Worm (Caenorhabditis elegans) whole organism, L4 larva: ENCODE data around the gene C45B2.2.

Source experiments
- F26F4.8 ChIP-seq: fragments of 200-800 bp; sonication (Bioruptor generic); conservative IDR thresholded peaks from 2 replicates; pipeline ENCODE4 v1.3.6; 2022; ENCODE audit warnings: missing genetic modification characterization, missing compliant biosample characterization
- F44E2.7 ChIP-seq: fragments of 200-800 bp; sonication (Bioruptor generic); IDR thresholded peaks from 2 replicates; pipeline ENCODE4 v2.1.2; 2022; ENCODE audit warnings: missing genetic modification characterization, missing compliant biosample characterization
- Y75B8A.6 ChIP-seq: fragments of 200-800 bp; sonication (Bioruptor generic); IDR thresholded peaks from 2 replicates; pipeline ENCODE4 v1.3.6; 2022; ENCODE audit warnings: missing genetic modification reagents, missing genetic modification characterization, missing compliant biosample characterization
- ZK337.2 ChIP-seq: fragments of 200-800 bp; sonication (Bioruptor generic); IDR thresholded peaks from 2 replicates; pipeline ENCODE4 v1.3.6; 2022; ENCODE audit warnings: missing genetic modification reagents, missing genetic modification characterization, missing compliant biosample characterization
- aha-1 ChIP-seq: fragments of 150-350 bp; peaks from one replicate; lab custom pipeline; 2014; ENCODE audit warnings: missing biosample characterization, missing genetic modification characterization
- ama-1 ChIP-seq: fragments of 150-350 bp; optimal IDR thresholded peaks from 2 replicates; lab custom pipeline; 2014; ENCODE audit warnings: inconsistent platforms, mixed read lengths
- arid-1 ChIP-seq: fragments of 200-800 bp; sonication (Bioruptor generic); conservative IDR thresholded peaks from 2 replicates; pipeline ENCODE4 v1.3.6; 2022; ENCODE audit warnings: missing genetic modification reagents, missing genetic modification characterization, missing compliant biosample characterization
- ceh-44 ChIP-seq: fragments of 200-800 bp; sonication (Bioruptor generic); IDR thresholded peaks from 2 replicates; pipeline ENCODE4 v1.3.6; 2022; ENCODE audit warnings: missing genetic modification reagents, missing genetic modification characterization, missing compliant biosample characterization
- ceh-82 ChIP-seq: sonication (generic microtip); optimal IDR thresholded peaks from 2 replicates; lab custom pipeline; 2017; ENCODE audit warnings: missing biosample characterization, missing genetic modification characterization
- ces-1 ChIP-seq: fragments of 150-350 bp; sonication (generic microtip); optimal IDR thresholded peaks from 4 replicates; lab custom pipeline; 2014; ENCODE audit warnings: missing biosample characterization, missing genetic modification reagents, missing genetic modification characterization
- cey-2 ChIP-seq: sonication (generic microtip); optimal IDR thresholded peaks from 3 replicates; lab custom pipeline; 2017; ENCODE audit warnings: missing genetic modification characterization, mild to moderate bottlenecking, missing compliant biosample characterization, antibody characterized with exemption, borderline replicate concordance; ENCODE audit not compliant: insufficient read depth
- daf-16 ChIP-seq, 3 experiments: sonication (generic microtip); optimal IDR thresholded peaks; 2 replicates each; lab custom pipeline; 2016 to 2017; ENCODE audit warnings: missing genetic modification characterization in 3 of 3, missing genetic modification reagents in 3 of 3, mild to moderate bottlenecking in 2 of 3, missing compliant biosample characterization in 2 of 3, missing biosample characterization in 1 of 3, moderate library complexity in 1 of 3
- dmd-6 ChIP-seq: fragments of 200-800 bp; sonication (Bioruptor generic); IDR thresholded peaks from 2 replicates; pipeline ENCODE4 v1.3.6; 2022; ENCODE audit warnings: missing genetic modification reagents, missing genetic modification characterization, missing compliant biosample characterization
- dpl-1 ChIP-seq: fragments of 150-350 bp; optimal IDR thresholded peaks from 2 replicates; lab custom pipeline; 2014; ENCODE audit warnings: missing biosample characterization, missing genetic modification reagents, missing genetic modification characterization
- dve-1 ChIP-seq: sonication (generic microtip); optimal IDR thresholded peaks from 2 replicates; lab custom pipeline; 2017; ENCODE audit warnings: antibody characterized with exemption, mild to moderate bottlenecking, missing genetic modification characterization, missing compliant biosample characterization; ENCODE audit not compliant: insufficient read depth
- fos-1 ChIP-seq: fragments of 150-350 bp; optimal IDR thresholded peaks from 2 replicates; lab custom pipeline; 2014; ENCODE audit warnings: missing biosample characterization, missing genetic modification characterization
- gei-8 ChIP-seq: fragments of 200-800 bp; sonication (Bioruptor generic); optimal IDR thresholded peaks from 2 replicates; lab custom pipeline; 2018; ENCODE audit warnings: mild to moderate bottlenecking, missing genetic modification characterization, missing compliant biosample characterization
- hif-1 ChIP-seq, 2 experiments: sonication (generic microtip); optimal IDR thresholded peaks; 2 replicates each; lab custom pipeline; 2016 to 2017; ENCODE audit warnings: missing compliant biosample characterization in 2 of 2, missing genetic modification characterization in 2 of 2, missing genetic modification reagents in 2 of 2, missing genotype in 2 of 2, mild to moderate bottlenecking in 1 of 2
- hmg-1.1 ChIP-seq: fragments of 200-800 bp; sonication (Bioruptor generic); IDR thresholded peaks from 2 replicates; pipeline ENCODE4 v1.3.6; 2022; ENCODE audit warnings: missing genetic modification reagents, missing genetic modification characterization, missing compliant biosample characterization
- lin-1 ChIP-seq: fragments of 200-800 bp; sonication (Bioruptor generic); IDR thresholded peaks from 2 replicates; pipeline ENCODE4 v1.3.6; 2022; ENCODE audit warnings: missing genetic modification reagents, missing genetic modification characterization, missing compliant biosample characterization
- lin-13 ChIP-seq: fragments of 150-350 bp; optimal IDR thresholded peaks from 2 replicates; lab custom pipeline; 2014; ENCODE audit warnings: missing biosample characterization, missing genetic modification reagents, missing genetic modification characterization
- lin-29 ChIP-seq: fragments of 200-800 bp; sonication (Bioruptor generic); IDR thresholded peaks from 2 replicates; pipeline ENCODE4 v1.3.6; 2022; ENCODE audit warnings: missing genetic modification reagents, missing genetic modification characterization, missing compliant biosample characterization
- lir-3 ChIP-seq: sonication (generic microtip); optimal IDR thresholded peaks from 2 replicates; lab custom pipeline; 2016; ENCODE audit warnings: mild to moderate bottlenecking, missing genetic modification characterization, missing compliant biosample characterization
- lsy-2 ChIP-seq, 2 experiments: fragments of 150-350 bp in 1 of 2; sonication (generic microtip) in 1 of 2; optimal IDR thresholded peaks; 2 replicates each; lab custom pipeline; 2014 to 2017; ENCODE audit warnings: missing biosample characterization in 2 of 2, missing genetic modification characterization in 2 of 2
- madf-9 ChIP-seq: fragments of 200-800 bp; sonication (Bioruptor generic); conservative IDR thresholded peaks from 2 replicates; pipeline ENCODE4 v1.3.6; 2022; ENCODE audit warnings: missing genetic modification reagents, missing genetic modification characterization, missing compliant biosample characterization
- mdt-29 ChIP-seq: fragments of 200-800 bp; sonication (Bioruptor generic); IDR thresholded peaks from 2 replicates; pipeline ENCODE4 v1.3.6; 2022; ENCODE audit warnings: missing genetic modification reagents, missing genetic modification characterization, missing compliant biosample characterization
- mes-2 ChIP-seq: sonication (generic microtip); optimal IDR thresholded peaks from 2 replicates; lab custom pipeline; 2016; ENCODE audit warnings: missing genotype, mild to moderate bottlenecking, missing genetic modification characterization, missing compliant biosample characterization; ENCODE audit not compliant: poor library complexity, severe bottlenecking
- mxl-2 ChIP-seq: fragments of 200-800 bp; sonication (Bioruptor generic); conservative IDR thresholded peaks from 2 replicates; pipeline ENCODE4 v1.3.6; 2022; ENCODE audit warnings: missing genetic modification reagents, missing genetic modification characterization, missing compliant biosample characterization
- mxl-3 ChIP-seq: fragments of 200-800 bp; sonication (Bioruptor generic); optimal IDR thresholded peaks from 2 replicates; lab custom pipeline; 2018; ENCODE audit warnings: mild to moderate bottlenecking, missing genetic modification characterization, missing compliant biosample characterization
- nhr-11 ChIP-seq: fragments of 150-350 bp; optimal IDR thresholded peaks from 2 replicates; lab custom pipeline; 2014; ENCODE audit warnings: missing biosample characterization, missing genetic modification characterization
- nhr-42 ChIP-seq: fragments of 200-800 bp; sonication (Bioruptor generic); IDR thresholded peaks from 2 replicates; pipeline ENCODE4 v1.3.6; 2022; ENCODE audit warnings: missing genetic modification characterization, missing compliant biosample characterization
- nhr-6 ChIP-seq: fragments of 150-350 bp; optimal IDR thresholded peaks from 2 replicates; lab custom pipeline; 2014; ENCODE audit warnings: missing biosample characterization, missing genetic modification characterization
- rbr-2 ChIP-seq: sonication (generic microtip); optimal IDR thresholded peaks from 2 replicates; lab custom pipeline; 2016; ENCODE audit warnings: missing genotype, missing genetic modification characterization, missing compliant biosample characterization
- set-16 ChIP-seq: fragments of 200-800 bp; sonication (Bioruptor generic); IDR thresholded peaks from 2 replicates; pipeline ENCODE4 v1.3.6; 2022; ENCODE audit warnings: missing genetic modification reagents, missing genetic modification characterization, missing compliant biosample characterization
- snpc-4 ChIP-seq: fragments of 150-350 bp; optimal IDR thresholded peaks from 2 replicates; lab custom pipeline; 2014; ENCODE audit warnings: missing biosample characterization, missing genetic modification characterization
- spr-3 ChIP-seq: fragments of 200-800 bp; sonication (Bioruptor generic); optimal IDR thresholded peaks from 2 replicates; lab custom pipeline; 2018; ENCODE audit warnings: mild to moderate bottlenecking, missing genetic modification characterization, missing compliant biosample characterization
- tag-97 ChIP-seq: fragments of 200-800 bp; sonication (Bioruptor generic); IDR thresholded peaks from 2 replicates; pipeline ENCODE4 v1.3.6; 2022; ENCODE audit warnings: missing genetic modification characterization, missing compliant biosample characterization
- unc-39 ChIP-seq: sonication (generic microtip); optimal IDR thresholded peaks from 2 replicates; lab custom pipeline; 2017; ENCODE audit warnings: missing biosample characterization, missing genetic modification characterization
- zag-1 ChIP-seq: fragments of 150-350 bp; optimal IDR thresholded peaks from 2 replicates; lab custom pipeline; 2014; ENCODE audit warnings: missing biosample characterization, missing genetic modification characterization
- zfp-2 ChIP-seq: sonication (generic microtip); optimal IDR thresholded peaks from 2 replicates; lab custom pipeline; 2016; ENCODE audit warnings: mild to moderate bottlenecking, missing genetic modification characterization, missing compliant biosample characterization
- zip-11 ChIP-seq: fragments of 200-800 bp; sonication (Bioruptor generic); IDR thresholded peaks from 2 replicates; pipeline ENCODE4 v1.3.6; 2022; ENCODE audit warnings: missing genetic modification characterization, missing compliant biosample characterization
- ztf-11 ChIP-seq: fragments of 150-350 bp; optimal IDR thresholded peaks from 2 replicates; lab custom pipeline; 2014; ENCODE audit warnings: missing biosample characterization, missing genetic modification characterization

Gene C45B2.2

ce11 chrX:6091967-6092366 lies 7.4 kb downstream of the C45B2.2 start, which contains the start of gene hsp-3 (continued):
- TF ChIP-seq arid-1, result peak; percentile 97
- peak; percentile 27 for TF ChIP-seq zag-1 (tag; lab: Kevin White, UChicago)
- TF ChIP-seq hif-1 (tag; optimal IDR thresholded peaks at IDR 0.05; lab: Kevin White, UChicago), result peak; percentile 62 to 92
- no peak for TF ChIP-seq ama-1 (lab: Kevin White, UChicago)
- peak; percentile 92 for TF ChIP-seq gei-8 (GFP tag; lab: Kevin White, UChicago)
- peak; percentile 83 for TF ChIP-seq lin-29
- peak; percentile 90 to 96 for TF ChIP-seq lsy-2 (tag; optimal IDR thresholded peaks at IDR 0.05; lab: Kevin White, UChicago)
- TF ChIP-seq unc-39, result no peak
- TF ChIP-seq aha-1, result peak; percentile 99
- peak; percentile 74 for TF ChIP-seq zfp-2
- peak; percentile 100 for TF ChIP-seq set-16 (GFP tag; lab: Robert Waterston, UW)
- TF ChIP-seq dve-1, result peak; percentile 99
- TF ChIP-seq nhr-42 (GFP tag; lab: Robert Waterston, UW), result peak; percentile 96
- no peak for TF ChIP-seq F26F4.8
- TF ChIP-seq lin-13 (GFP tag; lab: Kevin White, UChicago), result peak; percentile 96
- no peak for TF ChIP-seq ceh-44 (GFP tag; lab: Robert Waterston, UW)
- TF ChIP-seq tag-97, result no peak
- peak; percentile 96 for TF ChIP-seq nhr-6 (tag; lab: Kevin White, UChicago)
- peak; percentile 94 for TF ChIP-seq nhr-11 (tag; lab: Kevin White, UChicago)
- TF ChIP-seq zip-11 (GFP tag; lab: Robert Waterston, UW), result 0 out of 2 replicates have a peak, but pooled peaks have one; percentile 15
- TF ChIP-seq cey-2 (tag; lab: Kevin White, UChicago), result no peak
- peak; percentile 67 for TF ChIP-seq mxl-2 (GFP tag; lab: Robert Waterston, UW)
- peak; percentile 99 for TF ChIP-seq dmd-6 (GFP tag; lab: Robert Waterston, UW)
- peak; percentile 98 for TF ChIP-seq lin-1 (GFP tag; lab: Robert Waterston, UW)
- peak; percentile 98 for TF ChIP-seq hmg-1.1 (GFP tag; lab: Robert Waterston, UW)
- TF ChIP-seq dpl-1 (GFP tag; lab: Kevin White, UChicago), result peak; percentile 79
- peak; percentile 95 for TF ChIP-seq mdt-29
- TF ChIP-seq snpc-4, result peak; percentile 37
- TF ChIP-seq daf-16 (GFP tag; optimal IDR thresholded peaks at IDR 0.05; lab: Kevin White, UChicago), result peak; percentile 69 to 91
- peak; percentile 79 for TF ChIP-seq daf-16 (tag; optimal IDR thresholded peaks at IDR 0.05; lab: Kevin White, UChicago)
- TF ChIP-seq F44E2.7 (GFP tag; lab: Robert Waterston, UW), result 0 out of 2 replicates have a peak, but pooled peaks have one; percentile 42
- peak; percentile 97 for TF ChIP-seq rbr-2 (tag; lab: Kevin White, UChicago)
- TF ChIP-seq ceh-82 (tag; lab: Kevin White, UChicago), result no peak
- peak; percentile 95 for TF ChIP-seq mxl-3 (GFP tag; lab: Kevin White, UChicago)
- TF ChIP-seq mes-2 (tag; lab: Kevin White, UChicago), result peak; percentile 70
- no peak for TF ChIP-seq ces-1 (GFP tag; lab: Kevin White, UChicago)
- TF ChIP-seq, all 104 proteins: peak for 77

- TF ChIP-seq ZK337.2 (GFP tag; lab: Robert Waterston, UW) (no peak), nhr-6 (tag; lab: Kevin White, UChicago) (no peak), spr-3 (GFP tag; lab: Kevin White, UChicago) (no peak), fos-1 (tag; lab: Kevin White, UChicago) (no peak), ztf-11 (tag; lab: Kevin White, UChicago) (no peak), lir-3 (tag; lab: Kevin White, UChicago) (no peak), Y75B8A.6 (GFP tag; lab: Robert Waterston, UW) (no peak), ama-1 (lab: Kevin White, UChicago) (no peak), madf-9 (no peak)
Measured at ce11 chrX:6092533-6092932, 8.0 kb downstream of the C45B2.2 start.
